Fruit fly (Drosophila melanogaster) whole organism, embryonic: ENCODE results near the gene CG13850.

Experiments used
- Aef1 ChIP-seq: fragments of 200-800 bp; sonication (Bioruptor generic); IDR thresholded peaks from 3 replicates; pipeline ENCODE4 v1.3.6; 2022; ENCODE audit warnings: missing biosample characterization, missing genetic modification characterization
- Asciz ChIP-seq: fragments of 200-800 bp; sonication (Bioruptor generic); optimal IDR thresholded peaks from 2 replicates; lab custom pipeline; 2017; ENCODE audit warnings: missing biosample characterization, mild to moderate bottlenecking, missing genetic modification characterization, missing genetic modification reagents
- Atf-2 ChIP-seq: fragments of 200-800 bp; sonication (Bioruptor generic); optimal IDR thresholded peaks from 2 replicates; lab custom pipeline; 2016; ENCODE audit warnings: missing biosample characterization, missing genetic modification characterization
- CG10267 ChIP-seq: fragments of 200-800 bp; sonication (Bioruptor generic); optimal IDR thresholded peaks from 2 replicates; lab custom pipeline; 2018; ENCODE audit warnings: missing biosample characterization, mild to moderate bottlenecking, missing genetic modification characterization, moderate library complexity
- CG10565 ChIP-seq: fragments of 200-800 bp; sonication (Bioruptor generic); optimal IDR thresholded peaks from 3 replicates; lab custom pipeline; 2016; ENCODE audit warnings: missing biosample characterization, mild to moderate bottlenecking, missing genetic modification characterization
- CG11247 ChIP-seq: fragments of 200-800 bp; sonication (Bioruptor generic); IDR thresholded peaks from 2 replicates; pipeline ENCODE4 v1.3.6; 2022; ENCODE audit warnings: missing biosample characterization, missing genetic modification characterization
- CG12391 ChIP-seq: fragments of 200-800 bp; sonication (Bioruptor generic); optimal IDR thresholded peaks from 3 replicates; lab custom pipeline; 2018; ENCODE audit warnings: missing biosample characterization, mild to moderate bottlenecking, missing genetic modification characterization, moderate library complexity
- CG12744 ChIP-seq: fragments of 200-800 bp; sonication (Bioruptor generic); optimal IDR thresholded peaks from 2 replicates; lab custom pipeline; 2016; ENCODE audit warnings: missing biosample characterization, missing genetic modification characterization
- CG13296 ChIP-seq: fragments of 200-800 bp; sonication (Bioruptor generic); optimal IDR thresholded peaks from 3 replicates; lab custom pipeline; 2018; ENCODE audit warnings: missing biosample characterization, mild to moderate bottlenecking, missing genetic modification characterization
- CG15269 ChIP-seq: fragments of 200-800 bp; sonication (Bioruptor generic); optimal IDR thresholded peaks from 2 replicates; lab custom pipeline; 2018; ENCODE audit warnings: missing biosample characterization, mild to moderate bottlenecking, missing genetic modification characterization, moderate library complexity
- CG15479 ChIP-seq: fragments of 200-800 bp; sonication (Bioruptor generic); optimal IDR thresholded peaks from 3 replicates; lab custom pipeline; 2019; ENCODE audit warnings: missing biosample characterization, mild to moderate bottlenecking, missing genetic modification characterization, moderate library complexity
- CG1602 ChIP-seq: fragments of 200-800 bp; sonication (Bioruptor generic); optimal IDR thresholded peaks from 3 replicates; lab custom pipeline; 2016; ENCODE audit warnings: missing biosample characterization, missing genetic modification characterization
- CG17568 ChIP-seq: fragments of 200-800 bp; sonication (Bioruptor generic); optimal IDR thresholded peaks from 2 replicates; lab custom pipeline; 2018; ENCODE audit warnings: missing biosample characterization, mild to moderate bottlenecking, missing genetic modification characterization, moderate library complexity
- CG17829 ChIP-seq: fragments of 200-800 bp; optimal IDR thresholded peaks from 2 replicates; lab custom pipeline; 2019; ENCODE audit warnings: missing biosample characterization, mild to moderate bottlenecking, missing genetic modification characterization, moderate library complexity
- CG17912 ChIP-seq: fragments of 200-800 bp; sonication (Bioruptor generic); optimal IDR thresholded peaks from 2 replicates; lab custom pipeline; 2018; ENCODE audit warnings: missing biosample characterization, mild to moderate bottlenecking, missing genetic modification characterization
- CG1832 ChIP-seq: fragments of 200-800 bp; sonication (Bioruptor generic); optimal IDR thresholded peaks from 2 replicates; lab custom pipeline; 2017; ENCODE audit warnings: missing biosample characterization, mild to moderate bottlenecking, missing genetic modification characterization, inconsistent platforms
- CG2120 ChIP-seq: fragments of 200-800 bp; sonication (Bioruptor generic); optimal IDR thresholded peaks from 3 replicates; lab custom pipeline; 2016; ENCODE audit warnings: missing biosample characterization, missing genetic modification characterization
- CG3838 ChIP-seq: fragments of 200-800 bp; sonication (Bioruptor generic); optimal IDR thresholded peaks from 3 replicates; lab custom pipeline; 2016; ENCODE audit warnings: missing biosample characterization, missing genetic modification characterization
- CG6654 ChIP-seq: fragments of 200-800 bp; sonication (Bioruptor generic); optimal IDR thresholded peaks from 2 replicates; lab custom pipeline; 2017; ENCODE audit warnings: missing biosample characterization, mild to moderate bottlenecking, missing genetic modification characterization
- CG6683 ChIP-seq: fragments of 200-800 bp; sonication (Bioruptor generic); optimal IDR thresholded peaks from 2 replicates; lab custom pipeline; 2017; ENCODE audit warnings: missing biosample characterization, mild to moderate bottlenecking, missing genetic modification characterization, missing genetic modification reagents
- CG7786 ChIP-seq: fragments of 200-800 bp; sonication (Bioruptor generic); optimal IDR thresholded peaks from 2 replicates; lab custom pipeline; 2016; ENCODE audit warnings: missing biosample characterization, missing genetic modification characterization
- CG7963 ChIP-seq: fragments of 200-800 bp; sonication (Bioruptor generic); IDR thresholded peaks from 3 replicates; pipeline ENCODE4 v1.3.6; 2022; ENCODE audit warnings: missing biosample characterization, missing genetic modification characterization; ENCODE audit not compliant: partially characterized antibody
- CG9609 ChIP-seq: fragments of 200-800 bp; sonication (Bioruptor generic); optimal IDR thresholded peaks from 3 replicates; lab custom pipeline; 2016; ENCODE audit warnings: missing biosample characterization, missing genetic modification characterization
- Elba2 ChIP-seq: fragments of 200-800 bp; sonication (Bioruptor generic); optimal IDR thresholded peaks from 3 replicates; lab custom pipeline; 2016; ENCODE audit warnings: missing biosample characterization, missing genetic modification characterization
- Ets97D ChIP-seq: fragments of 200-800 bp; sonication (Bioruptor generic); optimal IDR thresholded peaks from 3 replicates; lab custom pipeline; 2016; ENCODE audit warnings: missing biosample characterization, missing genetic modification characterization
- HHEX ChIP-seq: fragments of 200-800 bp; sonication (Bioruptor generic); optimal IDR thresholded peaks from 3 replicates; lab custom pipeline; 2017; ENCODE audit warnings: missing biosample characterization, mild to moderate bottlenecking, missing genetic modification characterization, missing genetic modification reagents
- HLH4C ChIP-seq: fragments of 200-800 bp; sonication (Bioruptor generic); IDR thresholded peaks from 3 replicates; pipeline ENCODE4 v1.3.6; 2022; ENCODE audit warnings: missing biosample characterization, missing genetic modification characterization; ENCODE audit not compliant: partially characterized antibody
- Hand ChIP-seq: fragments of 200-800 bp; sonication (Bioruptor generic); optimal IDR thresholded peaks from 2 replicates; lab custom pipeline; 2017; ENCODE audit warnings: mild to moderate bottlenecking, missing biosample characterization, missing genetic modification reagents, missing genetic modification characterization
- Myb ChIP-seq: fragments of 200-800 bp; sonication (Bioruptor generic); optimal IDR thresholded peaks from 2 replicates; lab custom pipeline; 2016; ENCODE audit warnings: missing biosample characterization, missing genetic modification characterization
- Oli ChIP-seq: fragments of 200-800 bp; sonication (Bioruptor generic); optimal IDR thresholded peaks from 2 replicates; lab custom pipeline; 2018; ENCODE audit warnings: missing biosample characterization, mild to moderate bottlenecking, missing genetic modification characterization, moderate library complexity
- Ravus ChIP-seq: fragments of 200-800 bp; sonication (Bioruptor generic); IDR thresholded peaks from 2 replicates; pipeline ENCODE4 v1.3.6; 2022; ENCODE audit warnings: missing biosample characterization, missing genetic modification characterization
- Taf1 ChIP-seq: fragments of 200-800 bp; sonication (Bioruptor generic); IDR thresholded peaks from 2 replicates; pipeline ENCODE4 v1.3.6; 2022; ENCODE audit warnings: missing biosample characterization, missing genetic modification characterization
- al ChIP-seq: fragments of 200-800 bp; sonication (Bioruptor generic); IDR thresholded peaks from 2 replicates; pipeline ENCODE4 v1.3.6; 2022; ENCODE audit warnings: missing biosample characterization, missing genetic modification characterization
- ap ChIP-seq: fragments of 200-800 bp; sonication (Bioruptor generic); IDR thresholded peaks from 2 replicates; pipeline ENCODE4 v1.3.6; 2022; ENCODE audit warnings: missing biosample characterization, missing genetic modification characterization
- btn ChIP-seq: fragments of 200-800 bp; sonication (Bioruptor generic); optimal IDR thresholded peaks from 2 replicates; lab custom pipeline; 2016; ENCODE audit warnings: missing biosample characterization, missing genetic modification characterization
- crol ChIP-seq: fragments of 200-800 bp; sonication (Bioruptor generic); IDR thresholded peaks from 2 replicates; pipeline ENCODE4 v1.3.6; 2022; ENCODE audit warnings: missing biosample characterization, missing genetic modification characterization
- fd3F ChIP-seq: fragments of 200-800 bp; sonication (Bioruptor generic); optimal IDR thresholded peaks from 2 replicates; lab custom pipeline; 2018; ENCODE audit warnings: missing biosample characterization, mild to moderate bottlenecking, missing genetic modification characterization, moderate library complexity
- hb ChIP-seq: fragments of 200-800 bp; sonication (Bioruptor generic); IDR thresholded peaks from 3 replicates; pipeline ENCODE4 v1.3.6; 2022; ENCODE audit warnings: missing biosample characterization, missing genetic modification characterization; ENCODE audit not compliant: partially characterized antibody
- lov ChIP-seq, 2 experiments: fragments of 200-800 bp in 1 of 2; fragments of >200 bp in 1 of 2; sonication (Bioruptor generic) in 1 of 2; IDR thresholded peaks in 1 of 2; optimal IDR thresholded peaks in 1 of 2; 2 replicates in 1 of 2; 3 replicates in 1 of 2; pipeline versions ENCODE4 v1.3.6 to Lab custom; 2017 to 2022; ENCODE audit warnings: missing biosample characterization in 1 of 2, missing genetic modification characterization in 1 of 2
- pb ChIP-seq: fragments of 200-800 bp; sonication (Bioruptor generic); optimal IDR thresholded peaks from 3 replicates; lab custom pipeline; 2016; ENCODE audit warnings: missing biosample characterization, missing genetic modification characterization
- pfk ChIP-seq: fragments of 200-800 bp; sonication (Bioruptor generic); optimal IDR thresholded peaks from 2 replicates; lab custom pipeline; 2018; ENCODE audit warnings: missing biosample characterization, mild to moderate bottlenecking, missing genetic modification characterization, moderate library complexity
- prd ChIP-seq, 3 experiments: fragments of >200 bp in 2 of 3; fragments of 200-800 bp in 1 of 3; sonication (Bioruptor generic) in 1 of 3; optimal IDR thresholded peaks in 2 of 3; IDR thresholded peaks in 1 of 3; 2 replicates in 2 of 3; 3 replicates in 1 of 3; pipeline versions ENCODE4 v1.3.6 to Lab custom; 2017 to 2022; ENCODE audit warnings: missing biosample characterization in 1 of 3, missing genetic modification characterization in 1 of 3
- scrt ChIP-seq: fragments of 200-800 bp; sonication (Bioruptor generic); optimal IDR thresholded peaks from 2 replicates; lab custom pipeline; 2018; ENCODE audit warnings: missing biosample characterization, mild to moderate bottlenecking, missing genetic modification characterization, moderate library complexity
- slp2 ChIP-seq: fragments of 200-800 bp; sonication (Bioruptor generic); optimal IDR thresholded peaks from 2 replicates; lab custom pipeline; 2016; ENCODE audit warnings: missing biosample characterization, missing genetic modification characterization
- sug ChIP-seq: fragments of 200-800 bp; optimal IDR thresholded peaks from 2 replicates; lab custom pipeline; 2019; ENCODE audit warnings: missing biosample characterization, mild to moderate bottlenecking, missing genetic modification characterization, moderate library complexity
- tx ChIP-seq: fragments of 200-800 bp; sonication (Bioruptor generic); optimal IDR thresholded peaks from 2 replicates; lab custom pipeline; 2016; ENCODE audit warnings: missing biosample characterization, missing genetic modification characterization
- unpg ChIP-seq: fragments of 200-800 bp; sonication (Bioruptor generic); optimal IDR thresholded peaks from 3 replicates; lab custom pipeline; 2018; ENCODE audit warnings: missing biosample characterization, mild to moderate bottlenecking, missing genetic modification characterization, moderate library complexity
- usp ChIP-seq: fragments of >200 bp; optimal IDR thresholded peaks from 2 replicates; lab custom pipeline; 2017; ENCODE audit warnings: missing biosample characterization, missing genetic modification characterization
- yki ChIP-seq: fragments of >200 bp; optimal IDR thresholded peaks from 3 replicates; lab custom pipeline; 2018
- zen ChIP-seq: fragments of 200-800 bp; sonication (Bioruptor generic); optimal IDR thresholded peaks from 3 replicates; lab custom pipeline; 2018; ENCODE audit warnings: missing biosample characterization, mild to moderate bottlenecking, missing genetic modification characterization, moderate library complexity

CG13850 gene

dm6 chr3R:22368777-22369214, 41.9 kb downstream of the CG13850 start (continued):
- TF ChIP-seq CG15479 (GFP tag; lab: Kevin White, UChicago), result no peak
- TF ChIP-seq Atf-2 (GFP tag; lab: Kevin White, UChicago), result no peak
- TF ChIP-seq CG3838 (GFP tag; lab: Kevin White, UChicago), result no peak
- TF ChIP-seq CG7963 (GFP tag; lab: Robert Waterston, UW), result no peak
- peak; percentile 84 for TF ChIP-seq Aef1
- TF ChIP-seq CG1602 (GFP tag; lab: Kevin White, UChicago), result peak; percentile 24
- TF ChIP-seq CG1832 (GFP tag; lab: Kevin White, UChicago), result no peak
- no peak for TF ChIP-seq CG9609 (GFP tag; lab: Kevin White, UChicago)
- peak; percentile 60 for TF ChIP-seq Taf1 (GFP tag; lab: Robert Waterston, UW)
- peak; percentile 96 for TF ChIP-seq scrt (GFP tag; lab: Kevin White, UChicago)
- peak; percentile 63 for TF ChIP-seq sug (tag; lab: Kevin White, UChicago)
- no peak for TF ChIP-seq pfk (GFP tag; lab: Kevin White, UChicago)
- no peak for TF ChIP-seq CG17568 (GFP tag; lab: Kevin White, UChicago)
- TF ChIP-seq hb (GFP tag; lab: Robert Waterston, UW), result no peak
- peak; percentile 12 for TF ChIP-seq fd3F (GFP tag; lab: Kevin White, UChicago)
- TF ChIP-seq CG17829, result no peak
- no peak for TF ChIP-seq crol (GFP tag; lab: Robert Waterston, UW)
- TF ChIP-seq CG12391 (tag; lab: Kevin White, UChicago), result peak; percentile 62
- peak; percentile 49 for TF ChIP-seq HHEX (GFP tag; lab: Kevin White, UChicago)
- peak; percentile 79 for TF ChIP-seq CG2120
- no peak for TF ChIP-seq Elba2 (GFP tag; lab: Kevin White, UChicago)
- TF ChIP-seq usp (GFP tag; lab: Kevin White, UChicago), result no peak
- peak; percentile 66 for TF ChIP-seq CG15269 (tag; lab: Kevin White, UChicago)
- TF ChIP-seq al, result peak; percentile 60; the same call in 1 of the 2 replicates
- TF ChIP-seq CG10565, result no peak
- peak; percentile 57 for TF ChIP-seq unpg (GFP tag; lab: Kevin White, UChicago)
- TF ChIP-seq CG13296 (GFP tag; lab: Kevin White, UChicago), result peak; percentile 59
- peak; percentile 39 for TF ChIP-seq CG6683
- no peak for TF ChIP-seq CG12744 (GFP tag; lab: Kevin White, UChicago)
- TF ChIP-seq CG11247, result peak; percentile 54; the same call in 1 of the 2 replicates
- no peak for TF ChIP-seq Myb
- no peak for TF ChIP-seq prd (optimal IDR thresholded peaks at IDR 0.05; lab: Kevin White, UChicago)
- TF ChIP-seq prd (GFP tag; IDR thresholded peaks at IDR 0.05; lab: Robert Waterston, UW), result peak; percentile 78
- TF ChIP-seq btn (GFP tag; lab: Kevin White, UChicago), result no peak
- TF ChIP-seq tx (GFP tag; lab: Kevin White, UChicago), result no peak
- peak; percentile 72 for TF ChIP-seq Ravus (GFP tag; lab: Robert Waterston, UW)
- TF ChIP-seq Hand (GFP tag; lab: Kevin White, UChicago), result peak; percentile 29
- TF ChIP-seq HLH4C, result no peak
- peak; percentile 43 for TF ChIP-seq CG10267 (tag; lab: Kevin White, UChicago)
- no peak for TF ChIP-seq lov (optimal IDR thresholded peaks at IDR 0.05; lab: Kevin White, UChicago)
- TF ChIP-seq lov (GFP tag; IDR thresholded peaks at IDR 0.05; lab: Robert Waterston, UW), result no peak
- TF ChIP-seq yki (lab: Kevin White, UChicago), result peak; percentile 4
- TF ChIP-seq CG17912 (GFP tag; lab: Kevin White, UChicago), result no peak
- no peak for TF ChIP-seq Ets97D (GFP tag; lab: Kevin White, UChicago)
- TF ChIP-seq Asciz (GFP tag; lab: Kevin White, UChicago), result peak; percentile 30
- TF ChIP-seq CG7786 (GFP tag; lab: Kevin White, UChicago), result no peak
- TF ChIP-seq slp2 (GFP tag; lab: Kevin White, UChicago), result no peak
- no peak for TF ChIP-seq CG6654 (GFP tag; lab: Kevin White, UChicago)
- peak; percentile 12 for TF ChIP-seq pb (GFP tag; lab: Kevin White, UChicago)
- peak; percentile 61 for TF ChIP-seq Oli (tag; lab: Kevin White, UChicago)
- TF ChIP-seq ap (GFP tag; lab: Robert Waterston, UW), result peak; percentile 61; the same call in 1 of the 2 replicates
- no peak for TF ChIP-seq zen
